Fruit fly (Drosophila melanogaster): Measurements from ENCODE around the gene Hsp68.
A peak's percentile ranks its signal among the peaks of the same experiment; 100 is the strongest.

Gene Hsp68

DNA sequence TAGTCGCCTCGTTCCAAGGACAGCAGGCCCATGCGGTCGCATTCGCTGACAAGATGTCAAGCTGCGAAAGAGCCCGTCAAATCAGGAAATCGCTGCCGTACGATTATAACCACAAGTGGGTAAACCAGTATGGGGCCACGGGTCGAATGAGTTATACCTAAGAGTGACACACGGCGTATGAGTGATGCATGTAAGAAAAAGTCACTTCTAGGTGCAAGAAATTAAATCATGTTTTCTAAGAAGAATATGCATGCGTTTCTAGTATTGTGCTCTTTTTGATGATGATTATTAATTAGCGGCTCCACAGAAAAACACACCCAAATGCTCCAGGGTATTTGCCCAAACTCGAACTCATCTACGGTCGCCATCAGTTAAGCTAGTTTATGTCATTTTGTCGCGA lies 39.5 kb downstream of the Hsp68 start:
- TF ChIP-seq EcR (GFP tag; optimal IDR thresholded peaks at IDR 0.05) (no peak), CG9948 (tag; optimal IDR thresholded peaks at IDR 0.05) (no peak), CG17806 (tag; optimal IDR thresholded peaks at IDR 0.05) (peak; percentile 14), gl (tag; optimal IDR thresholded peaks at IDR 0.05) (no peak), CG32121 (GFP tag; IDR thresholded peaks at IDR 0.05) (no peak), Pif1B (GFP tag; optimal IDR thresholded peaks at IDR 0.05) (no peak), D1 (tag; optimal IDR thresholded peaks at IDR 0.05) (no peak), CG8301 (tag; optimal IDR thresholded peaks at IDR 0.05) (no peak), CG34367 (tag; optimal IDR thresholded peaks at IDR 0.05) (no peak), CG10348 (GFP tag; IDR thresholded peaks at IDR 0.05) (no peak), CG13204 (GFP tag; optimal IDR thresholded peaks at IDR 0.05) (no peak), rn (GFP tag; IDR thresholded peaks at IDR 0.05) (no peak), fd96Ca (GFP tag; IDR thresholded peaks at IDR 0.05) (no peak), CG14655 (GFP tag; optimal IDR thresholded peaks at IDR 0.05) (peak; percentile 29), Snoo (tag; optimal IDR thresholded peaks at IDR 0.05) (no peak), CG12605 (GFP tag; IDR thresholded peaks at IDR 0.05) (no peak), Ets98B (GFP tag; IDR thresholded peaks at IDR 0.05) (no peak), Pif1A (GFP tag; optimal IDR thresholded peaks at IDR 0.05) (peak; percentile 9), CG4496 (GFP tag; IDR thresholded peaks at IDR 0.05) (no peak), CG15710 (tag; optimal IDR thresholded peaks at IDR 0.05) (no peak), CG8159 (tag; optimal IDR thresholded peaks at IDR 0.05) (no peak)

DNA sequence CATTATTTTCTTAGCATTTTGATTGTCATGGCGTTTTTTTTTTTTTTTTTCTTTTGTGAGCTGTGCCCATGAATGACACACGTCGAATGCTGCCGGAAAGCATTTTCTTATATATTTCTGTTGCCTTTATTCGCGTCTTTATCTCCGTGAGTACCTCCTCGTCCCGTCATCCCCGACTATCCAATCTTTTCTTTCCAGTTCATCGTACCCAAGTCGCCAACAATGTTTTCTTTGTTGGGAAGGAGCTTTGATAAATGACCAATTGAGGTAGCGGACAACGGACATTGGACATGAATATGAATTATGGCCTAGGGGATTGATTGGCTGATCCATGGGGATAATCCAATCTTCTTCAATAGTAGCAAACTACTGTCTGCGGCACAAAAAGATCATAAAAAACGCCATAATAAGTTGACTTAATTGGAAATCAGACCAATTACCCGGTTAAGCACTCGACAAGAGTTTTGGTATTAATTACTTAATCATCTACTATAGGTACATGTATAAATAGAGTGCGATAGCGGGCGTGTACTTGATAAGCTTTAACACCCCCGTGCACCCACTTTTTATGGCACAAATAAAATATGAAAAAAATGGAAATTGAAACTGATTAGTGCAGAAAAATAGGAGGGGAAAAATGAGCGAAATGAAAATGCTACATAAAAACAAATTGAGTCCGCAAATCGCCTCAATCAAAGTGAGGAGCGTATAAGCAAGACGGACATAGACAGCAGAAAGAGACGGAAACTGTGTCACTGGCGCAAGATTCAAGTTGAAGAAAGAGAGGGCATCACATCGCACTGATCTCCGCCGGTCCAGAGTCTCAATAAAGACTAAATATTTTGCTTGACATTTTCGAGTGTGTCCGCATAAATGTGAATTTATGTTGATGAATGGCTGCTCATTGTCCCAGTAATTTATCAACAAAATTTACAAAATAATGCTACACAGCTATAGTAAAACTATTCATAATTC lies 40.9 kb downstream of the Hsp68 start:
- TF ChIP-seq CG13204 (GFP tag; optimal IDR thresholded peaks at IDR 0.05) (no peak), CG4496 (GFP tag; IDR thresholded peaks at IDR 0.05) (peak; percentile 34; the same call in 1 of the 3 replicates), CG12605 (GFP tag; IDR thresholded peaks at IDR 0.05) (0 out of 2 replicates have a peak, but pooled peaks have one; percentile 45), EcR (GFP tag; optimal IDR thresholded peaks at IDR 0.05) (peak; percentile 92), CG32121 (GFP tag; IDR thresholded peaks at IDR 0.05) (0 out of 2 replicates have a peak, but pooled peaks have one; percentile 19), fd96Ca (GFP tag; IDR thresholded peaks at IDR 0.05) (0 out of 3 replicates have a peak, but pooled peaks have one; percentile 45), gl (tag; optimal IDR thresholded peaks at IDR 0.05) (no peak), Ets98B (GFP tag; IDR thresholded peaks at IDR 0.05) (0 out of 2 replicates have a peak, but pooled peaks have one; percentile 22)

DNA sequence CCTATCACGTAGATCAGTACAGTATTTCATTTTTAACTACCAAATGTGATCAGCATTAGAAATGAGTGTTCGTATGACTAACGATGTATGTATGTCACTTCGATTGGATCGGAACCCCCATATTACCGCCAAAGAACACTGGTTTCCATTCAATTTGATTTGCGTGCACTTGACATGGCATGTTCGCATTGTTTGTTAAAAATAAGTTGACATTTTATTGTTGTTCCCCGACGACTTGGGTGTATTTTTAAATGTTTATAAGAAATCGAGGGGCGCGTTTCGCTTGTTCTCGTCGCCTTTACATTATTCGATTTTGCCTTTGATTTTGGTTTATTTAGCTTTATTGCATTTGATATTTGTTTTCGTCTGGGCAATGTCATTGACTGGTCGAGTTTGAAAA lies 41.7 kb downstream of the Hsp68 start:
- TF ChIP-seq CG14655 (GFP tag; optimal IDR thresholded peaks at IDR 0.05), result no peak
- no peak for TF ChIP-seq CG32121 (GFP tag; IDR thresholded peaks at IDR 0.05)
- TF ChIP-seq Pif1A (GFP tag; optimal IDR thresholded peaks at IDR 0.05), result no peak
- no peak for TF ChIP-seq CG34367 (tag; optimal IDR thresholded peaks at IDR 0.05)
- no peak for TF ChIP-seq CG15710 (tag; optimal IDR thresholded peaks at IDR 0.05)
- no peak for TF ChIP-seq CG10348 (GFP tag; IDR thresholded peaks at IDR 0.05)
- no peak for TF ChIP-seq CG13204 (GFP tag; optimal IDR thresholded peaks at IDR 0.05)
- TF ChIP-seq gl (tag; optimal IDR thresholded peaks at IDR 0.05), result no peak
- no peak for TF ChIP-seq EcR (GFP tag; optimal IDR thresholded peaks at IDR 0.05)
- no peak for TF ChIP-seq CG8159 (tag; optimal IDR thresholded peaks at IDR 0.05)
- no peak for TF ChIP-seq CG17806 (tag; optimal IDR thresholded peaks at IDR 0.05)
- no peak for TF ChIP-seq CG12605 (GFP tag; IDR thresholded peaks at IDR 0.05)
- TF ChIP-seq D1 (tag; optimal IDR thresholded peaks at IDR 0.05), result no peak
- no peak for TF ChIP-seq Ets98B (GFP tag; IDR thresholded peaks at IDR 0.05)
- TF ChIP-seq CG9948 (tag; optimal IDR thresholded peaks at IDR 0.05), result no peak
- TF ChIP-seq rn (GFP tag; IDR thresholded peaks at IDR 0.05), result no peak
- no peak for TF ChIP-seq fd96Ca (GFP tag; IDR thresholded peaks at IDR 0.05)
- no peak for TF ChIP-seq Snoo (tag; optimal IDR thresholded peaks at IDR 0.05)
- TF ChIP-seq CG4496 (GFP tag; IDR thresholded peaks at IDR 0.05), result no peak

DNA sequence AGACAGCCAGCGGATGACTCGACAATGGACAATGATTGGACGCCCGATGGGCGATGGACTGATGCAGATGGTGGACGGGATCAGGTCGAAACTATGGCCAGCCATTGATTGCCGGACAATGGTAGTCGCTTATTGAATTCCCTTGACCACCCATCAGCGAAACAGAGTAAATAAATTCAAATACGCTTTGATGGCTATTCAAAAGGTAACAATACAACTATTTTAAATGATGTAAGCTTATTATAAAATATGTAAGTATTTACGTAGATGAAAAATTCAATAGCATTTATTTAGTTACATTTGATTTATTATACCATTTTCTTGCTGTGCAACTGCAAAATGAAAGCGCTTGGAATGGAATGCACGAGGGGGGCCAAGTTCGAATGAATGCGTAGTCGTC lies 42.5 kb downstream of the Hsp68 start:
- no peak for TF ChIP-seq CG10348 (GFP tag; IDR thresholded peaks at IDR 0.05)
- TF ChIP-seq CG15710 (tag; optimal IDR thresholded peaks at IDR 0.05), result peak; percentile 30
- TF ChIP-seq CG4496 (GFP tag; IDR thresholded peaks at IDR 0.05), result 0 out of 3 replicates have a peak, but pooled peaks have one; percentile 25

DNA sequence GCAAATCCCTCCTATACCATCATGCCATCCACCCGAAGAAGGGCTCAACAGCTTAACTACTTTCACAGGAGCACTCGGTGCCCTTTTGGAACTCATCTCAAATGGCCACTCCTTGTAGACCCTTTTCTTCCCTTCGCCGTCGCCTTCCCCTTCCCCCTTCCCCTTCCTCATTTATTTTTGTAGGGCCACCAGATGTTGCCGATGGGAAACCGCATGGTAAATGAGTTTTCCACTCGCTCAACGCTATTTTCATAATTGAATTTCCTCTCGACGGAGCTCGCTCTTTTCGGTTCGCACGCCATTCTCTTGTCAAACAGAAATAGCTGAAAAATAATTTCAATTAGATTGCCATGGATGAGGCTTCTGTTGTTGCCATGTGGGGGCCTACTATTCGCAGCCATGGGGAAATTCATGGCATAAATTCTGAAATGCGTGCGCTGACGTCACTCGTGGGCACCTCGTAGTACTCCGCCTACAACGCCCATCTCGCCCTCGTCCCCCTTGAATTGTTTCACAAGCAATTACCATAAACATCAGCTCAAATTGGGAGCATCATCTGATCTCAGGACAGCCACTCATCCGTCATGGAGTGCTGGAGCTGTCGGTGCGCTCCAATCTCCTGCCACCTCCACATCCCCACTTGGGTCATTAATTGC lies 44.9 kb downstream of the Hsp68 start:
- TF ChIP-seq CG34367 (tag; optimal IDR thresholded peaks at IDR 0.05) (no peak), Snoo (tag; optimal IDR thresholded peaks at IDR 0.05) (no peak), rn (GFP tag; IDR thresholded peaks at IDR 0.05) (no peak), Pif1B (GFP tag; optimal IDR thresholded peaks at IDR 0.05) (no peak), Ets98B (GFP tag; IDR thresholded peaks at IDR 0.05) (no peak), CG17806 (tag; optimal IDR thresholded peaks at IDR 0.05) (no peak), CG8159 (tag; optimal IDR thresholded peaks at IDR 0.05) (no peak), D1 (tag; optimal IDR thresholded peaks at IDR 0.05) (no peak), CG14655 (GFP tag; optimal IDR thresholded peaks at IDR 0.05) (no peak), EcR (GFP tag; optimal IDR thresholded peaks at IDR 0.05) (no peak), CG9948 (tag; optimal IDR thresholded peaks at IDR 0.05) (no peak), CG13204 (GFP tag; optimal IDR thresholded peaks at IDR 0.05) (no peak), CG8301 (tag; optimal IDR thresholded peaks at IDR 0.05) (no peak), CG12605 (GFP tag; IDR thresholded peaks at IDR 0.05) (no peak)
